Fruit fly (Drosophila melanogaster) whole organism, embryonic: Measurements from ENCODE around the gene CG7164.

ENCODE experiments used
- Antp ChIP-seq: fragments of 200-800 bp; sonication (Bioruptor generic); optimal IDR thresholded peaks from 3 replicates; lab custom pipeline; 2016; ENCODE audit warnings: missing biosample characterization, missing genetic modification characterization
- CG11723 ChIP-seq: fragments of 200-800 bp; sonication (Bioruptor generic); optimal IDR thresholded peaks from 2 replicates; lab custom pipeline; 2017; ENCODE audit warnings: missing biosample characterization, mild to moderate bottlenecking, missing genetic modification characterization
- CG12071 ChIP-seq: fragments of 200-800 bp; sonication (Bioruptor generic); optimal IDR thresholded peaks from 3 replicates; lab custom pipeline; 2018; ENCODE audit warnings: missing biosample characterization, mild to moderate bottlenecking, missing genetic modification characterization
- CG12659 ChIP-seq: fragments of 200-800 bp; sonication (Bioruptor generic); optimal IDR thresholded peaks from 3 replicates; lab custom pipeline; 2017; ENCODE audit warnings: mild to moderate bottlenecking, missing biosample characterization, missing genetic modification reagents, missing genetic modification characterization
- CG13296 ChIP-seq: fragments of 200-800 bp; sonication (Bioruptor generic); optimal IDR thresholded peaks from 3 replicates; lab custom pipeline; 2018; ENCODE audit warnings: missing biosample characterization, mild to moderate bottlenecking, missing genetic modification characterization
- CG14860 ChIP-seq: fragments of 200-800 bp; sonication (Bioruptor generic); IDR thresholded peaks from 3 replicates; pipeline ENCODE4 v1.3.6; 2022; ENCODE audit warnings: missing biosample characterization, missing genetic modification characterization; ENCODE audit not compliant: partially characterized antibody
- CG16815 ChIP-seq: fragments of 200-800 bp; sonication (Bioruptor generic); optimal IDR thresholded peaks from 3 replicates; lab custom pipeline; 2017; ENCODE audit warnings: missing biosample characterization, mild to moderate bottlenecking, missing genetic modification characterization
- CG18011 ChIP-seq: fragments of 200-800 bp; sonication (Bioruptor generic); optimal IDR thresholded peaks from 2 replicates; lab custom pipeline; 2017; ENCODE audit warnings: missing biosample characterization, missing genetic modification characterization, mild to moderate bottlenecking, moderate library complexity, missing genotype
- CG2199 ChIP-seq: fragments of 200-800 bp; sonication (Bioruptor generic); IDR thresholded peaks from 3 replicates; pipeline ENCODE4 v1.3.6; 2022; ENCODE audit warnings: missing biosample characterization, missing genetic modification characterization
- CG32532 ChIP-seq: fragments of 200-800 bp; sonication (Bioruptor generic); IDR thresholded peaks from 2 replicates; pipeline ENCODE4 v1.3.6; 2022; ENCODE audit warnings: missing biosample characterization, missing genetic modification characterization
- CG3995 ChIP-seq: fragments of 200-800 bp; sonication (Bioruptor generic); optimal IDR thresholded peaks from 3 replicates; lab custom pipeline; 2016; ENCODE audit warnings: missing biosample characterization, missing genetic modification characterization
- CG4328 ChIP-seq: fragments of 200-800 bp; sonication (Bioruptor generic); optimal IDR thresholded peaks from 3 replicates; lab custom pipeline; 2017; ENCODE audit warnings: missing biosample characterization, missing genetic modification reagents, missing genetic modification characterization
- CG6654 ChIP-seq: fragments of 200-800 bp; sonication (Bioruptor generic); optimal IDR thresholded peaks from 2 replicates; lab custom pipeline; 2017; ENCODE audit warnings: missing biosample characterization, mild to moderate bottlenecking, missing genetic modification characterization
- CG7745 ChIP-seq: fragments of 200-800 bp; sonication (Bioruptor generic); optimal IDR thresholded peaks from 2 replicates; lab custom pipeline; 2018; ENCODE audit warnings: missing biosample characterization, mild to moderate bottlenecking, missing genetic modification characterization, moderate library complexity
- CG8281 ChIP-seq: fragments of 200-800 bp; sonication (Bioruptor generic); optimal IDR thresholded peaks from 2 replicates; lab custom pipeline; 2018; ENCODE audit warnings: missing biosample characterization, mild to moderate bottlenecking, missing genetic modification characterization, moderate library complexity
- CG8290 ChIP-seq, 3 experiments: fragments of 200-800 bp; sonication (Bioruptor generic); optimal IDR thresholded peaks; 2 replicates each; lab custom pipeline; 2016 to 2019; ENCODE audit warnings: missing biosample characterization in 3 of 3, missing genetic modification characterization in 3 of 3, mild to moderate bottlenecking in 2 of 3, moderate library complexity in 1 of 3
- CTCF ChIP-seq: fragments of 200-800 bp; sonication (Bioruptor generic); optimal IDR thresholded peaks from 2 replicates; lab custom pipeline; 2017; ENCODE audit warnings: missing biosample characterization, mild to moderate bottlenecking, missing genetic modification characterization, moderate library complexity
- Chrac-16 ChIP-seq: fragments of 200-800 bp; sonication (Bioruptor generic); optimal IDR thresholded peaks from 3 replicates; lab custom pipeline; 2016; ENCODE audit warnings: missing biosample characterization, missing genetic modification characterization
- Deaf1 ChIP-seq: fragments of 200-800 bp; optimal IDR thresholded peaks from 3 replicates; lab custom pipeline; 2019; ENCODE audit warnings: missing biosample characterization, mild to moderate bottlenecking, missing genetic modification characterization, moderate library complexity
- E2f2 ChIP-seq: fragments of 200-800 bp; sonication (Bioruptor generic); IDR thresholded peaks from 2 replicates; pipeline ENCODE4 v1.3.6; 2022; ENCODE audit warnings: missing biosample characterization, missing genetic modification characterization
- Med ChIP-seq: fragments of 200-800 bp; sonication (Bioruptor generic); peaks from one replicate; lab custom pipeline; 2016; ENCODE audit warnings: missing biosample characterization, missing genetic modification characterization, mild to moderate bottlenecking, inconsistent platforms, moderate library complexity
- Nf-YA ChIP-seq: fragments of 200-800 bp; sonication (Bioruptor generic); IDR thresholded peaks from 2 replicates; pipeline ENCODE4 v1.3.6; 2022; ENCODE audit warnings: missing biosample characterization, missing genetic modification characterization
- Optix ChIP-seq: fragments of 200-800 bp; sonication (Bioruptor generic); IDR thresholded peaks from 3 replicates; pipeline ENCODE4 v1.3.6; 2022; ENCODE audit warnings: missing biosample characterization, missing genetic modification characterization
- Sry-β ChIP-seq: fragments of 200-800 bp; sonication (Bioruptor generic); optimal IDR thresholded peaks from 2 replicates; lab custom pipeline; 2018; ENCODE audit warnings: missing biosample characterization, mild to moderate bottlenecking, missing genetic modification characterization, moderate library complexity
- eve ChIP-seq, 2 experiments: fragments of >200 bp; optimal IDR thresholded peaks; 2 replicates each; lab custom pipeline; 2017; ENCODE audit warnings: missing biosample characterization in 2 of 2, missing genetic modification characterization in 2 of 2
- exex ChIP-seq: fragments of 200-800 bp; sonication (Bioruptor generic); optimal IDR thresholded peaks from 4 replicates; lab custom pipeline; 2018; ENCODE audit warnings: missing biosample characterization, mild to moderate bottlenecking, missing genetic modification characterization, moderate library complexity
- fd64A ChIP-seq: fragments of 200-800 bp; sonication (Bioruptor generic); optimal IDR thresholded peaks from 3 replicates; lab custom pipeline; 2018; ENCODE audit warnings: missing biosample characterization, mild to moderate bottlenecking, missing genetic modification characterization
- ftz-f1 ChIP-seq: fragments of 200-800 bp; sonication (Bioruptor generic); optimal IDR thresholded peaks from 2 replicates; lab custom pipeline; 2016; ENCODE audit warnings: missing biosample characterization, missing genetic modification characterization
- fu2 ChIP-seq: fragments of 200-800 bp; sonication (Bioruptor generic); optimal IDR thresholded peaks from 2 replicates; lab custom pipeline; 2016; ENCODE audit warnings: missing biosample characterization, missing genetic modification characterization
- grn ChIP-seq: fragments of 200-800 bp; sonication (Bioruptor generic); optimal IDR thresholded peaks from 3 replicates; lab custom pipeline; 2017; ENCODE audit warnings: missing biosample characterization, missing genetic modification characterization
- ham ChIP-seq: fragments of 200-800 bp; sonication (Bioruptor generic); IDR thresholded peaks from 2 replicates; pipeline ENCODE4 v1.3.6; 2022; ENCODE audit warnings: missing biosample characterization, missing genetic modification characterization
- hkb ChIP-seq, 2 experiments: fragments of 200-800 bp in 1 of 2; fragments of >200 bp in 1 of 2; sonication (Bioruptor generic) in 1 of 2; IDR thresholded peaks in 1 of 2; optimal IDR thresholded peaks in 1 of 2; 2 replicates each; pipeline versions ENCODE4 v1.3.6 to Lab custom; 2017 to 2022; ENCODE audit warnings: missing biosample characterization in 1 of 2, missing genetic modification characterization in 1 of 2
- insv ChIP-seq, 2 experiments: fragments of 200-800 bp; sonication (Bioruptor generic); optimal IDR thresholded peaks; 3 replicates each; lab custom pipeline; 2016 to 2018; ENCODE audit warnings: missing biosample characterization in 2 of 2, missing genetic modification characterization in 2 of 2
- mirr ChIP-seq: fragments of 200-800 bp; sonication (Bioruptor generic); optimal IDR thresholded peaks from 3 replicates; lab custom pipeline; 2018; ENCODE audit warnings: missing biosample characterization, mild to moderate bottlenecking, missing genetic modification characterization
- nerfin-2 ChIP-seq: fragments of 200-800 bp; sonication (Bioruptor generic); IDR thresholded peaks from 2 replicates; pipeline ENCODE4 v1.3.6; 2022; ENCODE audit warnings: missing biosample characterization, missing genetic modification characterization; ENCODE audit not compliant: partially characterized antibody
- pita ChIP-seq: fragments of 200-800 bp; sonication (Bioruptor generic); optimal IDR thresholded peaks from 2 replicates; lab custom pipeline; 2017; ENCODE audit warnings: missing biosample characterization, mild to moderate bottlenecking, missing genetic modification characterization
- pnt ChIP-seq: fragments of 200-800 bp; sonication (Bioruptor generic); optimal IDR thresholded peaks from 3 replicates; lab custom pipeline; 2016; ENCODE audit warnings: missing biosample characterization, missing genetic modification characterization
- pros ChIP-seq: fragments of 200-800 bp; sonication (Bioruptor generic); optimal IDR thresholded peaks from 3 replicates; lab custom pipeline; 2019; ENCODE audit warnings: missing biosample characterization, mild to moderate bottlenecking, missing genetic modification characterization, moderate library complexity
- sens-2 ChIP-seq: fragments of 200-800 bp; sonication (Bioruptor generic); IDR thresholded peaks from 2 replicates; pipeline ENCODE4 v1.3.6; 2022; ENCODE audit warnings: missing biosample characterization, missing genetic modification characterization
- sqz ChIP-seq: fragments of 200-800 bp; sonication (Bioruptor generic); optimal IDR thresholded peaks from 3 replicates; lab custom pipeline; 2018; ENCODE audit warnings: missing biosample characterization, mild to moderate bottlenecking, missing genetic modification characterization
- toy ChIP-seq: fragments of 200-800 bp; sonication (Bioruptor generic); IDR thresholded peaks from 2 replicates; pipeline ENCODE4 v1.3.6; 2022; ENCODE audit warnings: missing biosample characterization, missing genetic modification characterization
- twi ChIP-seq: fragments of 200-800 bp; optimal IDR thresholded peaks from 2 replicates; lab custom pipeline; 2019; ENCODE audit warnings: missing biosample characterization, mild to moderate bottlenecking, missing genetic modification characterization, moderate library complexity
- zfh1 ChIP-seq: fragments of 200-800 bp; sonication (Bioruptor generic); IDR thresholded peaks from 3 replicates; pipeline ENCODE4 v1.3.6; 2022; ENCODE audit warnings: missing biosample characterization, missing genetic modification characterization

Gene CG7164

dm6 chr2L:7799804-7800433 is 18.7 kb downstream of the CG7164 start, which contains the start of the genes Herp and r2d2 (continued):
- TF ChIP-seq twi (tag; lab: Kevin White, UChicago) (peak; percentile 89), Antp (GFP tag; lab: Kevin White, UChicago) (peak; percentile 96), CG13296 (GFP tag; lab: Kevin White, UChicago) (peak; percentile 92), Sry-β (peak; percentile 98), CG3995 (GFP tag; lab: Kevin White, UChicago) (peak; percentile 100), toy (peak; percentile 65; the same call in 1 of the 2 replicates), CG6654 (GFP tag; lab: Kevin White, UChicago) (peak; percentile 66), CG11723 (GFP tag; lab: Kevin White, UChicago) (peak; percentile 85), CG14860 (GFP tag; lab: Robert Waterston, UW) (peak; percentile 58; the same call in 1 of the 3 replicates), grn (GFP tag; lab: Kevin White, UChicago) (peak; percentile 28), fu2 (GFP tag; lab: Kevin White, UChicago) (peak; percentile 93), CG12659 (GFP tag; lab: Kevin White, UChicago) (peak; percentile 91)

- no peak for TF ChIP-seq fu2 (GFP tag; lab: Kevin White, UChicago)
- peak; percentile 95 for TF ChIP-seq CG8281 (tag; lab: Kevin White, UChicago)
- peak; percentile 21 for TF ChIP-seq Med (GFP tag; lab: Kevin White, UChicago)
Measured at dm6 chr2L:7807563-7807962, 26.3 kb downstream of the CG7164 start.

dm6 chr2L:7808886-7809698 is 27.8 kb downstream of the CG7164 start:
- TF ChIP-seq Chrac-16 (GFP tag; lab: Kevin White, UChicago): no peak
- no peak for TF ChIP-seq ftz-f1 (GFP tag; lab: Kevin White, UChicago)
- TF ChIP-seq CTCF (GFP tag; lab: Kevin White, UChicago): peak; percentile 89
- TF ChIP-seq twi (tag; lab: Kevin White, UChicago): peak; percentile 21
- no peak for TF ChIP-seq Optix (GFP tag; lab: Robert Waterston, UW)
- peak in 1 of 2 experiments; percentile 60 for TF ChIP-seq insv (GFP tag; optimal IDR thresholded peaks at IDR 0.05; lab: Kevin White, UChicago)
- TF ChIP-seq toy: no peak
- TF ChIP-seq CG12071 (GFP tag; lab: Kevin White, UChicago): no peak
- TF ChIP-seq pros (GFP tag; lab: Kevin White, UChicago): no peak
- no peak for TF ChIP-seq CG18011 (GFP tag; lab: Kevin White, UChicago)
- TF ChIP-seq pita (GFP tag; lab: Kevin White, UChicago): no peak
- TF ChIP-seq CG8290 (GFP tag; optimal IDR thresholded peaks at IDR 0.05; lab: Kevin White, UChicago): no peak
- TF ChIP-seq CG8290 (tag; optimal IDR thresholded peaks at IDR 0.05; lab: Kevin White, UChicago): peak in 1 of 2 experiments; percentile 27
- TF ChIP-seq sqz: peak; percentile 94
- 0 out of 2 replicates have a peak, but pooled peaks have one; percentile 28 for TF ChIP-seq CG32532 (GFP tag; lab: Robert Waterston, UW)
- peak; percentile 49 for TF ChIP-seq exex
- TF ChIP-seq zfh1 (GFP tag; lab: Robert Waterston, UW): 0 out of 3 replicates have a peak, but pooled peaks have one; percentile 3
- peak; percentile 58 for TF ChIP-seq mirr (GFP tag; lab: Kevin White, UChicago)
- no peak for TF ChIP-seq fd64A (GFP tag; lab: Kevin White, UChicago)
- no peak for TF ChIP-seq hkb (optimal IDR thresholded peaks at IDR 0.05; lab: Kevin White, UChicago)
- no peak for TF ChIP-seq hkb (GFP tag; IDR thresholded peaks at IDR 0.05; lab: Robert Waterston, UW)
- TF ChIP-seq Deaf1 (tag; lab: Kevin White, UChicago): no peak
- no peak for TF ChIP-seq sens-2 (GFP tag; lab: Robert Waterston, UW)
- TF ChIP-seq E2f2: peak; percentile 22; the same call in 1 of the 2 replicates
- peak; percentile 37 for TF ChIP-seq CG4328 (GFP tag; lab: Kevin White, UChicago)
- no peak for TF ChIP-seq CG7745
- no peak for TF ChIP-seq pnt (GFP tag; lab: Kevin White, UChicago)
- TF ChIP-seq ham (GFP tag; lab: Robert Waterston, UW): no peak
- 0 out of 3 replicates have a peak, but pooled peaks have one; percentile 8 for TF ChIP-seq CG2199
- TF ChIP-seq Nf-YA (GFP tag; lab: Robert Waterston, UW): 0 out of 2 replicates have a peak, but pooled peaks have one; percentile 31
- TF ChIP-seq eve (GFP tag; optimal IDR thresholded peaks at IDR 0.05; lab: Kevin White, UChicago): peak in 1 of 2 experiments; percentile 78
- TF ChIP-seq nerfin-2 (GFP tag; lab: Robert Waterston, UW): no peak
- TF ChIP-seq CG16815 (GFP tag; lab: Kevin White, UChicago): no peak
